Worm (Caenorhabditis elegans) whole organism, mixed stage, embryonic: ENCODE measurements around the gene snu-13.

ENCODE experiments used
- M03D4.4 ChIP-seq: sonication (generic microtip); optimal IDR thresholded peaks from 2 replicates; lab custom pipeline; 2017; ENCODE audit warnings: mild to moderate bottlenecking, missing genetic modification characterization, missing compliant biosample characterization
- bed-3 ChIP-seq: fragments of 200-800 bp; sonication (Bioruptor generic); optimal IDR thresholded peaks from 3 replicates; lab custom pipeline; 2018; ENCODE audit warnings: mild to moderate bottlenecking, missing genetic modification characterization, moderate library complexity, missing compliant biosample characterization
- blmp-1 ChIP-seq: fragments of 150-350 bp; optimal IDR thresholded peaks from 2 replicates; lab custom pipeline; 2014; ENCODE audit warnings: missing biosample characterization, missing genetic modification characterization
- ceh-39 ChIP-seq: fragments of 150-350 bp; optimal IDR thresholded peaks from 2 replicates; lab custom pipeline; 2014; ENCODE audit warnings: missing biosample characterization, missing genetic modification characterization
- ceh-43 ChIP-seq: fragments of 200-800 bp; sonication (Bioruptor generic); optimal IDR thresholded peaks from 2 replicates; lab custom pipeline; 2018; ENCODE audit warnings: mild to moderate bottlenecking, missing genetic modification characterization, moderate library complexity, missing compliant biosample characterization
- ceh-83 ChIP-seq: fragments of 200-800 bp; sonication (Bioruptor generic); optimal IDR thresholded peaks from 2 replicates; lab custom pipeline; 2018; ENCODE audit warnings: mild to moderate bottlenecking, missing genetic modification characterization, missing compliant biosample characterization
- ces-1 ChIP-seq: fragments of 150-350 bp; optimal IDR thresholded peaks from 2 replicates; lab custom pipeline; 2014; ENCODE audit warnings: missing biosample characterization, missing genetic modification reagents, missing genetic modification characterization
- cnd-1 ChIP-seq: fragments of 200-800 bp; sonication (Bioruptor generic); optimal IDR thresholded peaks from 2 replicates; lab custom pipeline; 2018; ENCODE audit warnings: mild to moderate bottlenecking, missing genetic modification characterization, missing compliant biosample characterization
- drap-1 ChIP-seq: fragments of 200-800 bp; sonication (Bioruptor generic); optimal IDR thresholded peaks from 3 replicates; lab custom pipeline; 2018; ENCODE audit warnings: mild to moderate bottlenecking, missing genetic modification characterization, missing compliant biosample characterization
- elt-1 ChIP-seq: sonication (generic microtip); optimal IDR thresholded peaks from 2 replicates; lab custom pipeline; 2017; ENCODE audit warnings: missing genetic modification characterization, mild to moderate bottlenecking, missing compliant biosample characterization, antibody characterized with exemption, moderate library complexity, borderline replicate concordance; ENCODE audit not compliant: insufficient read depth
- elt-3 ChIP-seq: fragments of 150-350 bp; optimal IDR thresholded peaks from 2 replicates; lab custom pipeline; 2014; ENCODE audit warnings: missing biosample characterization, missing genetic modification characterization
- flh-1 ChIP-seq: fragments of 200-800 bp; sonication (Bioruptor generic); optimal IDR thresholded peaks from 2 replicates; lab custom pipeline; 2018; ENCODE audit warnings: mild to moderate bottlenecking, missing genetic modification characterization, moderate library complexity, missing compliant biosample characterization
- hlh-1 ChIP-seq: fragments of 150-350 bp; optimal IDR thresholded peaks from 2 replicates; lab custom pipeline; 2014; ENCODE audit warnings: missing biosample characterization, missing genetic modification reagents, missing genetic modification characterization
- lin-13 ChIP-seq: fragments of 150-350 bp; optimal IDR thresholded peaks from 2 replicates; lab custom pipeline; 2014; ENCODE audit warnings: missing biosample characterization, missing genetic modification characterization
- lin-32 ChIP-seq: fragments of 200-800 bp; sonication (Bioruptor generic); optimal IDR thresholded peaks from 2 replicates; lab custom pipeline; 2018; ENCODE audit warnings: mild to moderate bottlenecking, missing genetic modification characterization, missing compliant biosample characterization
- lsy-2 ChIP-seq: fragments of 150-350 bp; optimal IDR thresholded peaks from 2 replicates; lab custom pipeline; 2014; ENCODE audit warnings: missing biosample characterization, missing genetic modification characterization
- mab-5 ChIP-seq: fragments of 150-350 bp; optimal IDR thresholded peaks from 2 replicates; lab custom pipeline; 2014; ENCODE audit warnings: missing biosample characterization, missing genetic modification characterization
- mep-1 ChIP-seq: fragments of 150-350 bp; optimal IDR thresholded peaks from 2 replicates; lab custom pipeline; 2017; ENCODE audit warnings: missing biosample characterization, missing genetic modification reagents, missing genetic modification characterization, inconsistent platforms
- mls-2 ChIP-seq: sonication (generic microtip); optimal IDR thresholded peaks from 2 replicates; lab custom pipeline; 2016; ENCODE audit warnings: mild to moderate bottlenecking, missing genetic modification characterization, moderate library complexity, missing compliant biosample characterization
- nhr-2 ChIP-seq: fragments of 150-350 bp; optimal IDR thresholded peaks from 2 replicates; lab custom pipeline; 2014; ENCODE audit warnings: missing biosample characterization, missing genetic modification characterization
- nhr-237 ChIP-seq: fragments of 150-350 bp; optimal IDR thresholded peaks from 2 replicates; lab custom pipeline; 2014; ENCODE audit warnings: missing biosample characterization, missing genetic modification characterization
- nhr-28 ChIP-seq: fragments of 150-350 bp; optimal IDR thresholded peaks from 2 replicates; lab custom pipeline; 2014; ENCODE audit warnings: missing biosample characterization, missing genetic modification characterization
- nhr-76 ChIP-seq: sonication (generic microtip); optimal IDR thresholded peaks from 2 replicates; lab custom pipeline; 2017; ENCODE audit warnings: missing biosample characterization, missing genetic modification characterization
- pha-4 ChIP-seq: fragments of 150-350 bp; optimal IDR thresholded peaks from 2 replicates; lab custom pipeline; 2018; ENCODE audit warnings: missing biosample characterization, missing genetic modification reagents, missing genetic modification characterization
- sem-2 ChIP-seq: fragments of 200-800 bp; sonication (Bioruptor generic); optimal IDR thresholded peaks from 2 replicates; lab custom pipeline; 2018; ENCODE audit warnings: mild to moderate bottlenecking, missing genetic modification characterization, missing compliant biosample characterization
- snpc-4 ChIP-seq: fragments of 150-350 bp; optimal IDR thresholded peaks from 2 replicates; lab custom pipeline; 2014; ENCODE audit warnings: missing biosample characterization, missing genetic modification characterization
- tbx-8 ChIP-seq: fragments of 200-800 bp; sonication (Bioruptor generic); optimal IDR thresholded peaks from 2 replicates; lab custom pipeline; 2018; ENCODE audit warnings: mild to moderate bottlenecking, missing genetic modification characterization, moderate library complexity, missing compliant biosample characterization
- unc-120 ChIP-seq: sonication (generic microtip); optimal IDR thresholded peaks from 2 replicates; lab custom pipeline; 2017; ENCODE audit warnings: missing genetic modification characterization, missing compliant biosample characterization; ENCODE audit not compliant: poor library complexity, severe bottlenecking
- unc-39 ChIP-seq: fragments of 150-350 bp; optimal IDR thresholded peaks from 2 replicates; lab custom pipeline; 2014; ENCODE audit warnings: missing biosample characterization, missing genetic modification characterization
- unc-62 ChIP-seq: fragments of 150-350 bp; optimal IDR thresholded peaks from 2 replicates; lab custom pipeline; 2014; ENCODE audit warnings: missing biosample characterization, missing genetic modification reagents, missing genetic modification characterization
- zip-8 ChIP-seq: fragments of 150-350 bp; optimal IDR thresholded peaks from 2 replicates; lab custom pipeline; 2014; ENCODE audit warnings: missing biosample characterization, missing genetic modification characterization
- ztf-11 ChIP-seq: fragments of 150-350 bp; optimal IDR thresholded peaks from 2 replicates; lab custom pipeline; 2014; ENCODE audit warnings: missing biosample characterization, missing genetic modification characterization

snu-13 gene

ce11 chrII:10656395-10656794 lies 2.0 kb downstream of the snu-13 start:
- no peak for TF ChIP-seq mab-5 (tag; lab: Kevin White, UChicago)
- no peak for TF ChIP-seq unc-62 (GFP tag; lab: Kevin White, UChicago)
- no peak for TF ChIP-seq sem-2 (GFP tag; lab: Kevin White, UChicago)
- no peak for TF ChIP-seq unc-120 (tag; lab: Kevin White, UChicago)
- no peak for TF ChIP-seq drap-1 (GFP tag; lab: Kevin White, UChicago)
- TF ChIP-seq lin-32 = no peak
- no peak for TF ChIP-seq nhr-28 (tag; lab: Kevin White, UChicago)
- no peak for TF ChIP-seq elt-1 (tag; lab: Kevin White, UChicago)
- TF ChIP-seq flh-1 (GFP tag; lab: Kevin White, UChicago) = no peak
- TF ChIP-seq ztf-11 (tag; lab: Kevin White, UChicago) = no peak
- no peak for TF ChIP-seq bed-3 (GFP tag; lab: Kevin White, UChicago)
- TF ChIP-seq tbx-8 (GFP tag; lab: Kevin White, UChicago) = no peak
- no peak for TF ChIP-seq zip-8 (tag; lab: Kevin White, UChicago)
- TF ChIP-seq snpc-4 (tag; lab: Kevin White, UChicago) = no peak
- TF ChIP-seq, all 35 proteins: peak for 0

ce11 chrII:10654435-10654834 lies 4.0 kb downstream of the snu-13 start:
- no peak for TF ChIP-seq unc-39 (tag; lab: Kevin White, UChicago)
- no peak for TF ChIP-seq lin-13 (tag; lab: Kevin White, UChicago)
- TF ChIP-seq hlh-1 (tag; lab: Kevin White, UChicago) = no peak
- no peak for TF ChIP-seq unc-120 (tag; lab: Kevin White, UChicago)
- no peak for TF ChIP-seq ces-1 (GFP tag; lab: Kevin White, UChicago)
- no peak for TF ChIP-seq lsy-2 (tag; lab: Kevin White, UChicago)
- TF ChIP-seq sem-2 (GFP tag; lab: Kevin White, UChicago) = no peak
- no peak for TF ChIP-seq unc-62 (GFP tag; lab: Kevin White, UChicago)
- no peak for TF ChIP-seq ceh-39
- TF ChIP-seq tbx-8 (GFP tag; lab: Kevin White, UChicago) = no peak
- TF ChIP-seq nhr-237 (tag; lab: Kevin White, UChicago) = no peak
- TF ChIP-seq mep-1 (tag; lab: Kevin White, UChicago) = no peak
- no peak for TF ChIP-seq zip-8 (tag; lab: Kevin White, UChicago)
- no peak for TF ChIP-seq ztf-11 (tag; lab: Kevin White, UChicago)
- TF ChIP-seq elt-3 = no peak
- no peak for TF ChIP-seq pha-4
- no peak for TF ChIP-seq nhr-76
- no peak for TF ChIP-seq ceh-43 (GFP tag; lab: Kevin White, UChicago)

- no peak for TF ChIP-seq unc-120 (tag; lab: Kevin White, UChicago)
- no peak for TF ChIP-seq drap-1 (GFP tag; lab: Kevin White, UChicago)
- no peak for TF ChIP-seq nhr-237 (tag; lab: Kevin White, UChicago)
- no peak for TF ChIP-seq ztf-11 (tag; lab: Kevin White, UChicago)
- TF ChIP-seq mls-2 = no peak
- TF ChIP-seq unc-62 (GFP tag; lab: Kevin White, UChicago) = no peak
- no peak for TF ChIP-seq nhr-76
- no peak for TF ChIP-seq zip-8 (tag; lab: Kevin White, UChicago)
- no peak for TF ChIP-seq blmp-1 (tag; lab: Kevin White, UChicago)
- TF ChIP-seq M03D4.4 (tag; lab: Kevin White, UChicago) = no peak
- no peak for TF ChIP-seq nhr-2
- TF ChIP-seq ceh-83 (GFP tag; lab: Kevin White, UChicago) = no peak
- TF ChIP-seq mep-1 (tag; lab: Kevin White, UChicago) = no peak
- TF ChIP-seq elt-1 (tag; lab: Kevin White, UChicago) = no peak
- TF ChIP-seq, all 35 proteins: peak for 0
These were observed 4.9 kb downstream of the snu-13 start for ce11 chrII:10653559-10653958.

- TF ChIP-seq lsy-2 (tag; lab: Kevin White, UChicago) (no peak), unc-120 (tag; lab: Kevin White, UChicago) (peak; percentile 12), elt-3 (no peak), cnd-1 (tag; lab: Kevin White, UChicago) (no peak), unc-39 (tag; lab: Kevin White, UChicago) (no peak), ceh-39 (no peak), drap-1 (GFP tag; lab: Kevin White, UChicago) (no peak), mls-2 (no peak), unc-62 (GFP tag; lab: Kevin White, UChicago) (no peak), nhr-28 (tag; lab: Kevin White, UChicago) (no peak), lin-32 (peak; percentile 40), bed-3 (GFP tag; lab: Kevin White, UChicago) (no peak)
These were observed 6.3 kb downstream of the snu-13 start, which contains the start of gene nphp-1 for ce11 chrII:10652112-10652511. nphp-1 (minus strand) TSS chrII:10652256.
